Worm (Caenorhabditis elegans) whole organism, L2 larva: ENCODE results near the gene usp-4.
A peak's percentile ranks its signal among the peaks of the same experiment; 100 is the strongest.

Source experiments
- F13H6.1 ChIP-seq: sonication (generic microtip); optimal IDR thresholded peaks from 2 replicates; lab custom pipeline; 2016; ENCODE audit warnings: missing genetic modification characterization, missing compliant biosample characterization
- R02D3.7 ChIP-seq: fragments of 150-350 bp; optimal IDR thresholded peaks from 2 replicates; lab custom pipeline; 2014; ENCODE audit warnings: missing biosample characterization, missing genetic modification characterization
- egl-27 ChIP-seq: sonication (generic microtip); optimal IDR thresholded peaks from 3 replicates; lab custom pipeline; 2017; ENCODE audit warnings: missing biosample characterization, missing genetic modification reagents, missing genetic modification characterization
- elt-1 ChIP-seq: fragments of 150-350 bp; optimal IDR thresholded peaks from 2 replicates; lab custom pipeline; 2014; ENCODE audit warnings: missing biosample characterization, missing genetic modification characterization
- lin-13 ChIP-seq: fragments of 150-350 bp; optimal IDR thresholded peaks from 2 replicates; lab custom pipeline; 2014; ENCODE audit warnings: missing biosample characterization, missing genetic modification reagents, missing genetic modification characterization
- nhr-10 ChIP-seq: sonication (generic microtip); optimal IDR thresholded peaks from 2 replicates; lab custom pipeline; 2017; ENCODE audit warnings: missing biosample characterization, missing genetic modification characterization
- nhr-237 ChIP-seq: fragments of 150-350 bp; optimal IDR thresholded peaks from 2 replicates; lab custom pipeline; 2014; ENCODE audit warnings: missing biosample characterization, missing genetic modification characterization
- peb-1 ChIP-seq: fragments of 150-350 bp; optimal IDR thresholded peaks from 2 replicates; lab custom pipeline; 2014; ENCODE audit warnings: missing biosample characterization, missing genetic modification characterization
- unc-39 ChIP-seq: fragments of 150-350 bp; optimal IDR thresholded peaks from 2 replicates; lab custom pipeline; 2014; ENCODE audit warnings: missing biosample characterization, missing genetic modification characterization
- ztf-11 ChIP-seq: sonication (generic microtip); optimal IDR thresholded peaks from 2 replicates; lab custom pipeline; 2017; ENCODE audit warnings: missing biosample characterization, missing genetic modification characterization
- ztf-4 ChIP-seq: fragments of 150-350 bp; optimal IDR thresholded peaks from 2 replicates; lab custom pipeline; 2014; ENCODE audit warnings: missing biosample characterization, missing genetic modification characterization

DNA sequence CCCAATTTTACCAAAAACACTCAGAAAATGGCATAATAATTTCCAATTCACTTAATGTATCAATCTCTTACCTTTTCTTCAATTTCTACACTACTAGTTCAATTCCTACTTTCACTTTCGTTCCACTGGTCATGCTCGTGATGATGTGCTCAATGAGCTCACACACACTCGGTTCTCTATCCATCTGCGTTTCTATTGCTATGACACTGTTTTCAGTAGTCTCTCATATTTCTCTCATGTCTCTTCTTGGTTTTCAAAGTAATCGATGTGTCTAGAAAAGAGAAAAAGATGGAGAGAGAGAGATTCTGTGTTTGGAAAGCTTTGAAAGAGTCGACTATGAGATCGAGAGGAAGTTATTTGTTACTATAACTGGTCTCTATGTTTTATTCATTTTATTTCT lies 10.1 kb downstream of the usp-4 start:
- peak; percentile 51 for TF ChIP-seq F13H6.1 (tag; lab: Kevin White, UChicago)
- no peak for TF ChIP-seq peb-1
- TF ChIP-seq nhr-10 (tag; lab: Kevin White, UChicago): no peak
- no peak for TF ChIP-seq ztf-11 (tag; lab: Kevin White, UChicago)
- no peak for TF ChIP-seq nhr-237
- TF ChIP-seq elt-1 (tag; lab: Kevin White, UChicago): no peak
- no peak for TF ChIP-seq R02D3.7 (tag; lab: Kevin White, UChicago)
- TF ChIP-seq ztf-4 (tag; lab: Kevin White, UChicago): no peak
- peak; percentile 22 for TF ChIP-seq lin-13 (GFP tag; lab: Kevin White, UChicago)
- no peak for TF ChIP-seq egl-27 (tag; lab: Kevin White, UChicago)
- no peak for TF ChIP-seq unc-39
